Worm (Caenorhabditis elegans): ENCODE measurements around the gene oac-10.
A peak's percentile ranks its signal among the peaks of the same experiment; 100 is the strongest.

Gene oac-10

ce11 chrII:3911284-3911683 is 41.6 kb downstream of the oac-10 start:
- TF ChIP-seq pros-1 (tag; optimal IDR thresholded peaks at IDR 0.05) (no peak), elt-2 (tag; optimal IDR thresholded peaks at IDR 0.05) (peak; percentile 53)

- TF ChIP-seq pag-3 (tag; optimal IDR thresholded peaks at IDR 0.05; ENCODE audit: borderline replicate concordance) = no peak
- TF ChIP-seq C08G9.2 (tag; optimal IDR thresholded peaks at IDR 0.05) = no peak
- no peak for TF ChIP-seq fax-1 (tag; optimal IDR thresholded peaks at IDR 0.05)
- no peak for TF ChIP-seq pros-1 (tag; optimal IDR thresholded peaks at IDR 0.05)
- no peak for TF ChIP-seq hlh-15 (tag; optimal IDR thresholded peaks at IDR 0.05)
- no peak for TF ChIP-seq dve-1 (tag; optimal IDR thresholded peaks at IDR 0.05)
- no peak for TF ChIP-seq zip-5 (tag; optimal IDR thresholded peaks at IDR 0.05)
- no peak for TF ChIP-seq lim-6 (tag; optimal IDR thresholded peaks at IDR 0.05)
- no peak for TF ChIP-seq ceh-24 (tag; optimal IDR thresholded peaks at IDR 0.05)
- no peak for TF ChIP-seq ceh-22 (tag; optimal IDR thresholded peaks at IDR 0.05)
- no peak for TF ChIP-seq unc-55 (GFP tag; optimal IDR thresholded peaks at IDR 0.05)
- no peak for TF ChIP-seq nhr-232 (tag; optimal IDR thresholded peaks at IDR 0.05)
- TF ChIP-seq nfya-1 (tag; optimal IDR thresholded peaks at IDR 0.05) = no peak
- no peak for TF ChIP-seq ahr-1 (tag; optimal IDR thresholded peaks at IDR 0.05)
Observed at ce11 chrII:3911716-3912115, 42.0 kb downstream of the oac-10 start, which contains the start of gene F53C3.1. Gene F53C3.1, plus strand, starts transcription at chrII:3912016.

ce11 chrII:3913673-3914072 is 44.0 kb downstream of the oac-10 start:
- no peak for TF ChIP-seq elt-4 (tag; optimal IDR thresholded peaks at IDR 0.05)
- TF ChIP-seq syd-9 (tag; optimal IDR thresholded peaks at IDR 0.05) = no peak
- no peak for TF ChIP-seq fkh-10 (GFP tag; optimal IDR thresholded peaks at IDR 0.05)
- TF ChIP-seq pha-2 (tag; optimal IDR thresholded peaks at IDR 0.05) = no peak
- TF ChIP-seq unc-42 (tag; optimal IDR thresholded peaks at IDR 0.05) = no peak
- no peak for TF ChIP-seq zip-5 (tag; optimal IDR thresholded peaks at IDR 0.05)
- TF ChIP-seq che-1 (tag; optimal IDR thresholded peaks at IDR 0.05) = no peak
- no peak for TF ChIP-seq tbx-7 (tag; optimal IDR thresholded peaks at IDR 0.05)
- TF ChIP-seq ceh-14 (tag; optimal IDR thresholded peaks at IDR 0.05) = no peak

DNA sequence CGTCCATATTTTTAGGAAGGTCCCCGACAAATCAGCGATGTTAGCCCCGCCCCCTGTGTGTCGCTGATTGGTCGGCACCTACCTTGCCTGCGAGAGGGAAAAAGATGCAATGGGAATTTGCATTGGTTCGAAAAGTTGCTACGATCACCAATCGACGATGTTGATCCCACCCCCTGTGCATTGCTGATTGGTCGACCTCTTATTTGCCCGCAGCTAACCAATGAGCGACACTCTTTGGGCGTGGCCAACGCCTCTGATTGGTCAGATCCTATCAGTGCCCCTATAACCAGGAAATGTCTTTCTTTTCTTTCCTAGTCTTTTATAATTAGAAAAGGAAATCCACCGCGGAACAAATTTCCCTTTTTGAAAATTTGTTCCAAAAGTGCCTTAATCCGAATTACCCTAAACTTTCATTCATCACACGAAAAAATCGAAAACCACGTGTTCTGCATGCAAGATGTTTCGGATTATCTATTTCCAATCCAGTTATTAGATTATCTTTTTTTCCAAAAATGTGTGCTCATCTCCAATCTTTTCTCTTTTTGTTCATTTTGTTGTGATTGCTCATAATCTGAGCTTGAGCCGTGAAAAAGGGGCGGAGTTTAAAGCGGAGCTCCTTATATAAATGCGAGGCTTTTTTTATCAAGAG is 48.4 kb downstream of the oac-10 start:
- TF ChIP-seq ceh-2 (tag; optimal IDR thresholded peaks at IDR 0.05) (no peak), C38D4.7 (GFP tag; optimal IDR thresholded peaks at IDR 0.05) (no peak), ceh-14 (tag; optimal IDR thresholded peaks at IDR 0.05) (no peak), nfya-1 (tag; optimal IDR thresholded peaks at IDR 0.05) (peak; percentile 92)

ce11 chrII:3920611-3921010 is 50.9 kb downstream of the oac-10 start:
- TF ChIP-seq ceh-6 (GFP tag; optimal IDR thresholded peaks at IDR 0.05) = no peak
- no peak for TF ChIP-seq che-1 (tag; optimal IDR thresholded peaks at IDR 0.05)
- TF ChIP-seq pat-9 (tag; optimal IDR thresholded peaks at IDR 0.05) = no peak
- TF ChIP-seq dmd-4 (tag; optimal IDR thresholded peaks at IDR 0.05; ENCODE audit: borderline replicate concordance) = no peak
- TF ChIP-seq pha-4 (tag; optimal IDR thresholded peaks at IDR 0.05) = no peak
- TF ChIP-seq elt-2 (tag; optimal IDR thresholded peaks at IDR 0.05) = no peak
- TF ChIP-seq odd-2 (tag; optimal IDR thresholded peaks at IDR 0.05) = no peak
- TF ChIP-seq syd-9 (tag; optimal IDR thresholded peaks at IDR 0.05) = no peak
- no peak for TF ChIP-seq ceh-22 (tag; optimal IDR thresholded peaks at IDR 0.05)
- TF ChIP-seq hlh-8 (tag; optimal IDR thresholded peaks at IDR 0.05) = no peak
- no peak for TF ChIP-seq sdc-2 (tag; optimal IDR thresholded peaks at IDR 0.05)
- no peak for TF ChIP-seq sox-2 (GFP tag; IDR thresholded peaks at IDR 0.05)
- TF ChIP-seq ceh-9 (tag; optimal IDR thresholded peaks at IDR 0.05) = no peak
- TF ChIP-seq tbx-7 (tag; optimal IDR thresholded peaks at IDR 0.05) = no peak
- no peak for TF ChIP-seq nfya-1 (tag; optimal IDR thresholded peaks at IDR 0.05)
- no peak for TF ChIP-seq ttx-3 (tag; optimal IDR thresholded peaks at IDR 0.05)
- no peak for TF ChIP-seq ceh-45 (GFP tag; IDR thresholded peaks at IDR 0.05)
